Worm (Caenorhabditis elegans): ENCODE measurements around the gene Y116A8C.19.

ce11 chrIV:17084317-17084716, 44.9 kb upstream of the Y116A8C.19 start:
- no peak for TF ChIP-seq nhr-28 (tag; optimal IDR thresholded peaks at IDR 0.05)
- no peak for TF ChIP-seq mef-2 (tag; optimal IDR thresholded peaks at IDR 0.05)
- TF ChIP-seq elt-2 (tag; optimal IDR thresholded peaks at IDR 0.05): no peak
- TF ChIP-seq ztf-4 (tag; optimal IDR thresholded peaks at IDR 0.05): no peak
- TF ChIP-seq grh-1 (GFP tag; IDR thresholded peaks at IDR 0.05): no peak
- no peak for TF ChIP-seq unc-130 (tag; optimal IDR thresholded peaks at IDR 0.05)
- no peak for TF ChIP-seq egl-27 (tag; optimal IDR thresholded peaks at IDR 0.05)
